Worm (Caenorhabditis elegans) whole organism, L3 larva: ENCODE measurements around the gene fnip-2.
"Not testable (repeated sequence)": the region's sequence is repeated elsewhere in the genome, so short reads cannot be mapped to it uniquely, and the experiment has no call there.

Source experiments
- R02D3.7 ChIP-seq: fragments of 150-350 bp; optimal IDR thresholded peaks from 2 replicates; lab custom pipeline; 2014; ENCODE audit warnings: missing biosample characterization, missing genetic modification characterization
- ZK546.5 ChIP-seq: sonication (generic microtip); optimal IDR thresholded peaks from 2 replicates; lab custom pipeline; 2017; ENCODE audit warnings: missing biosample characterization, missing genetic modification characterization
- ama-1 ChIP-seq: fragments of 150-350 bp; optimal IDR thresholded peaks from 2 replicates; lab custom pipeline; 2018
- ceh-82 ChIP-seq: fragments of 150-350 bp; optimal IDR thresholded peaks from 2 replicates; lab custom pipeline; 2014; ENCODE audit warnings: missing biosample characterization, missing genetic modification characterization
- ceh-9 ChIP-seq: sonication (generic microtip); optimal IDR thresholded peaks from 2 replicates; lab custom pipeline; 2018; ENCODE audit warnings: missing biosample characterization, missing genetic modification characterization
- egl-27 ChIP-seq: sonication (generic microtip); optimal IDR thresholded peaks from 4 replicates; lab custom pipeline; 2017; ENCODE audit warnings: missing biosample characterization, missing genetic modification reagents, missing genetic modification characterization
- elt-1 ChIP-seq: fragments of 150-350 bp; optimal IDR thresholded peaks from 2 replicates; lab custom pipeline; 2014; ENCODE audit warnings: missing biosample characterization, missing genetic modification characterization
- elt-2 ChIP-seq: sonication (generic microtip); optimal IDR thresholded peaks from 2 replicates; lab custom pipeline; 2016; ENCODE audit warnings: missing genetic modification reagents, mild to moderate bottlenecking, missing genetic modification characterization, missing compliant biosample characterization
- elt-3 ChIP-seq, 3 experiments: fragments of 150-350 bp in 1 of 3; sonication (generic microtip) in 2 of 3; optimal IDR thresholded peaks; 2 replicates in 2 of 3; 4 replicates in 1 of 3; lab custom pipeline; 2014 to 2017; ENCODE audit warnings: missing biosample characterization in 3 of 3, missing genetic modification characterization in 3 of 3
- fkh-10 ChIP-seq: sonication (generic microtip); optimal IDR thresholded peaks from 2 replicates; lab custom pipeline; 2017; ENCODE audit warnings: missing biosample characterization, missing genetic modification reagents, missing genetic modification characterization
- hmg-11 ChIP-seq: sonication (generic microtip); optimal IDR thresholded peaks from 2 replicates; lab custom pipeline; 2016; ENCODE audit warnings: missing genetic modification characterization, missing compliant biosample characterization
- lin-15B ChIP-seq: fragments of 150-350 bp; optimal IDR thresholded peaks from 2 replicates; lab custom pipeline; 2014; ENCODE audit warnings: missing biosample characterization, missing genetic modification characterization
- lin-39 ChIP-seq: fragments of 150-350 bp; optimal IDR thresholded peaks from 2 replicates; lab custom pipeline; 2018; ENCODE audit warnings: missing biosample characterization, missing genetic modification reagents, missing genetic modification characterization
- nfya-1 ChIP-seq: sonication (generic microtip); optimal IDR thresholded peaks from 2 replicates; lab custom pipeline; 2017; ENCODE audit warnings: missing genetic modification characterization, mild to moderate bottlenecking, missing compliant biosample characterization, antibody characterized with exemption, moderate library complexity; ENCODE audit not compliant: insufficient read depth
- nhr-11 ChIP-seq: fragments of 150-350 bp; optimal IDR thresholded peaks from 2 replicates; lab custom pipeline; 2014; ENCODE audit warnings: missing biosample characterization, missing genetic modification characterization
- nhr-12 ChIP-seq: fragments of 150-350 bp; optimal IDR thresholded peaks from 2 replicates; lab custom pipeline; 2014; ENCODE audit warnings: missing biosample characterization, missing genetic modification characterization
- nhr-23 ChIP-seq: fragments of 150-350 bp; optimal IDR thresholded peaks from 2 replicates; lab custom pipeline; 2014; ENCODE audit warnings: missing biosample characterization, missing genetic modification reagents, missing genetic modification characterization
- nhr-237 ChIP-seq: fragments of 150-350 bp; optimal IDR thresholded peaks from 2 replicates; lab custom pipeline; 2014; ENCODE audit warnings: missing biosample characterization, missing genetic modification characterization
- nhr-25 ChIP-seq: sonication (generic microtip); optimal IDR thresholded peaks from 2 replicates; lab custom pipeline; 2017; ENCODE audit warnings: missing biosample characterization, missing genetic modification characterization
- nhr-28 ChIP-seq: fragments of 150-350 bp; optimal IDR thresholded peaks from 2 replicates; lab custom pipeline; 2014; ENCODE audit warnings: missing biosample characterization, missing genetic modification characterization
- nhr-43 ChIP-seq: sonication (generic microtip); optimal IDR thresholded peaks from 2 replicates; lab custom pipeline; 2016; ENCODE audit warnings: mild to moderate bottlenecking, missing genetic modification characterization, missing compliant biosample characterization; ENCODE audit not compliant: poor library complexity, severe bottlenecking
- pha-4 ChIP-seq: fragments of 150-350 bp; optimal IDR thresholded peaks from 2 replicates; lab custom pipeline; 2014; ENCODE audit warnings: missing biosample characterization, missing genetic modification reagents, missing genetic modification characterization
- pqm-1 ChIP-seq: fragments of 150-350 bp; optimal IDR thresholded peaks from 2 replicates; lab custom pipeline; 2017; ENCODE audit warnings: missing biosample characterization, missing genetic modification characterization, inconsistent platforms
- sea-2 ChIP-seq: fragments of 150-350 bp; sonication (generic microtip); optimal IDR thresholded peaks from 4 replicates; lab custom pipeline; 2014; ENCODE audit warnings: missing biosample characterization, missing genetic modification reagents, missing genetic modification characterization
- snpc-4 ChIP-seq: fragments of 150-350 bp; optimal IDR thresholded peaks from 2 replicates; lab custom pipeline; 2014; ENCODE audit warnings: missing biosample characterization, missing genetic modification characterization
- tbx-2 ChIP-seq: sonication (generic microtip); optimal IDR thresholded peaks from 2 replicates; lab custom pipeline; 2016; ENCODE audit warnings: mild to moderate bottlenecking, missing genetic modification characterization, missing compliant biosample characterization
- unc-39 ChIP-seq: sonication (generic microtip); optimal IDR thresholded peaks from 4 replicates; lab custom pipeline; 2017; ENCODE audit warnings: missing biosample characterization, missing genetic modification characterization
- ztf-11 ChIP-seq: fragments of 150-350 bp; optimal IDR thresholded peaks from 2 replicates; lab custom pipeline; 2014; ENCODE audit warnings: missing biosample characterization, missing genetic modification characterization

The fnip-2 gene

ce11 chrIV:2177545-2177944 is 45.1 kb upstream of the fnip-2 start, which contains the start of gene hrpu-2 (continued):
- no peak for TF ChIP-seq nhr-237 (tag; lab: Kevin White, UChicago)
- peak; percentile 78 for TF ChIP-seq nhr-23 (tag; lab: Kevin White, UChicago)

DNA sequence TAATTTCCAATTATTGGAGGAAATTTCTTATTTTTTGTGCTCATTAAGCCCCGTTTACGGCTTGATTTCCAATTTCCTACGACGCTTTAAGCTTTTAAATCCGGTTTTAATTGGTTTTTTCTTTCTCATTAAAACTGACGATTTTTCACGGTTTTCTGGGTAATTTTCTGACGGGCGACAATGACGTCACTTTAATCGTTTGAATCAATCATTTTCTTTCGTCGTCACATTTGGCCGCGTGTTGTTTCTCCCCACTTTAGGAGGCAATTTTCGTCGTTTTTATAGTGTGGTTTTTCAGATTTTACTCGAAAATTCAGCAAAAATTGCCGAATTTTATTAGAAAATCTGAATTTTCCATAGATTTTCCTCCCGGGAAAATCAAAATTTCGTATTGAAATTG is 29.6 kb upstream of the fnip-2 start:
- TF ChIP-seq ztf-11 (no peak), ceh-82 (tag; lab: Kevin White, UChicago) (no peak), sea-2 (GFP tag; lab: Kevin White, UChicago) (no peak), nhr-25 (tag; lab: Kevin White, UChicago) (peak; percentile 17), lin-39 (tag; lab: Kevin White, UChicago) (peak; percentile 0), tbx-2 (tag; lab: Kevin White, UChicago) (no peak), unc-39 (tag; lab: Kevin White, UChicago) (no peak), lin-15B (tag; lab: Kevin White, UChicago) (no peak), fkh-10 (GFP tag; lab: Kevin White, UChicago) (no peak)

DNA sequence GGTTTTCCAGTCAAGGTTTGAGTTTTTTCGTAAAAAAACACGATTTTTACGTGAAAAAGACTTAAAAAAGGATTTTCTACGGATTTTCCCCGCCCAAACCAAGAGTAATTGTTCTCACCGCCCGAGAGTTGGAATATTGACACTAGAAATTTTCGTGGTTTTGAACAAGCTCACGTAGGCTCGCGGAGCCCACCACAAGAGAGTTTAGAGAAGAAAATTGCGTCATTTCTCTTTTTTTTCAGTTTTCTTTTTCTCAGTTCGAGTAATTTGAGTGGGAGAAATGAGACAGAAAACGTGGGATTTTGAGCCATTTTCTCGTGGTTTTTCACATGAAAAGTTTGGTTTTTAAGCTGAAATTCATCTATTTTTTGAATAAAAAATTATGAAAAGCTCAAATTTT is 29.1 kb upstream of the fnip-2 start:
- peak; percentile 8 for TF ChIP-seq nfya-1 (tag; lab: Kevin White, UChicago)
- no peak for TF ChIP-seq nhr-23 (tag; lab: Kevin White, UChicago)
- no peak for TF ChIP-seq nhr-11 (tag; lab: Kevin White, UChicago)

- no peak for TF ChIP-seq nhr-12 (tag; lab: Kevin White, UChicago)
- no peak for TF ChIP-seq elt-2 (tag; lab: Kevin White, UChicago)
- TF ChIP-seq sea-2 (GFP tag; lab: Kevin White, UChicago): no peak
- TF ChIP-seq lin-15B (tag; lab: Kevin White, UChicago): no peak
- no peak for TF ChIP-seq egl-27 (tag; lab: Kevin White, UChicago)
- TF ChIP-seq elt-1 (tag; lab: Kevin White, UChicago): no peak
- no peak for TF ChIP-seq pqm-1 (tag; lab: Kevin White, UChicago)
- no peak for TF ChIP-seq elt-3 (tag; optimal IDR thresholded peaks at IDR 0.05; lab: Kevin White, UChicago)
- no peak for TF ChIP-seq pha-4
- TF ChIP-seq nhr-28 (tag; lab: Kevin White, UChicago): no peak
- TF ChIP-seq nhr-237 (tag; lab: Kevin White, UChicago): no peak
- TF ChIP-seq nhr-43 (tag; lab: Kevin White, UChicago): no peak
- TF ChIP-seq nhr-23 (tag; lab: Kevin White, UChicago): no peak
- no peak for TF ChIP-seq unc-39 (tag; lab: Kevin White, UChicago)
- TF ChIP-seq R02D3.7: no peak
- no peak for TF ChIP-seq snpc-4 (tag; lab: Kevin White, UChicago)
Observed at ce11 chrIV:2195598-2195997, 27.0 kb upstream of the fnip-2 start.

DNA sequence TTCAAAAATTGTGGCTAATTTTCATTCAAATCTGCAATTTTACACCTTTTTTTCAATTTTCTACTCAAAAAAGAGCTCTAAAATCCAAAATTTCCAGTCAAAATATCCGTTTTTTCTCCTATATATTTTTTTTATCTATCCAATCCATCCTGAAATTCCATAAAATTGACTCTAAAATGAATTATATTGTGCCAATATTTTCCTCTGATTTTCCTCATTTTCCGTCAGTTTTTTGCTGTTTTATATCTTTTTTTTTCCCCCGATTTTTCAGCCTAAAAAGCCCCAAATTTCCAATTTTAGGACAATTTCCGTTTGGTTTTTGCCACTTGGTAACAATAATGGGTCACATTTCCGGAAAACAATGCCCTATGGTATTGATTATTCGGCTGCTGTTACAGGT is 23.9 kb upstream of the fnip-2 start, which contains the start of gene Y71G10AR.4:
Gene Y71G10AR.4 (plus strand): TSS at position 301 of the 400 bp plus-strand sequence.
- TF ChIP-seq lin-15B (tag; lab: Kevin White, UChicago) (no peak), ceh-82 (tag; lab: Kevin White, UChicago) (no peak), tbx-2 (tag; lab: Kevin White, UChicago) (no peak)

DNA sequence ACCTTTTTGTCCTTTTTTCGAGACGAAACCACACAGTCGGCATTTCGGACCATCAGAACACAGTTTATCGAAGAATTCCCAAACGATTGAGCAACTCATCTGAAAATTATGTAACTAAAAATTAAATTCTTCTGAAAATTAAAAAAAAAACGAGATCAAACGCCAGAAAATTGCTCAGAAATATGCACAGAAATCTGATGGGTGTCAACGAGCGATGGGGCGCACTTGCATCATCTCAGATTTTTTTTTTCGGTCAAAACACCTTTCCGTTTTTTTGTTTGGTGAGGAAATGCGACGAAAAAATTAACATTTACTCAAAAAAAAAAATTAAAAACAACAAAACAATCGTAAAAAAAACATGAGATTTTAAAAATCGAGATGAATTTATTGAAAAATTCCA is 5.9 kb upstream of the fnip-2 start, which contains the start of gene T04C4.3:
Gene T04C4.3 (minus strand): TSS at position 101 of the 400 bp plus-strand sequence.
- not testable (repeated sequence) for TF ChIP-seq ama-1 (lab: Kevin White, UChicago); ZK546.5 (tag; lab: Kevin White, UChicago); nhr-43 (tag; lab: Kevin White, UChicago)
- TF ChIP-seq, all 47 proteins: peak for 0; not testable (repeated sequence) for 47

ce11 chrIV:2217260-2217659 is 5.4 kb upstream of the fnip-2 start:
- TF ChIP-seq ceh-9 (no peak), hmg-11 (tag; lab: Kevin White, UChicago) (no peak), lin-39 (tag; lab: Kevin White, UChicago) (peak; percentile 82), nhr-43 (tag; lab: Kevin White, UChicago) (no peak), pha-4 (peak; percentile 61), nfya-1 (tag; lab: Kevin White, UChicago) (peak; percentile 36)
